Worm (Caenorhabditis elegans) whole organism, early embryonic: Measurements from ENCODE around the gene K09E9.1.

ENCODE experiments used
- F13C5.2 ChIP-seq: sonication (generic microtip); optimal IDR thresholded peaks from 2 replicates; lab custom pipeline; 2017; ENCODE audit warnings: mild to moderate bottlenecking, missing genetic modification characterization, inconsistent platforms, missing compliant biosample characterization
- ama-1 ChIP-seq: fragments of 150-350 bp; optimal IDR thresholded peaks from 2 replicates; lab custom pipeline; 2014
- ceh-13 ChIP-seq: fragments of 200-800 bp; sonication (Bioruptor generic); optimal IDR thresholded peaks from 2 replicates; lab custom pipeline; 2018; ENCODE audit warnings: mild to moderate bottlenecking, missing genetic modification characterization, missing compliant biosample characterization
- ets-7 ChIP-seq: sonication (generic microtip); optimal IDR thresholded peaks from 2 replicates; lab custom pipeline; 2016; ENCODE audit warnings: missing genotype, missing genetic modification characterization, missing compliant biosample characterization
- flt-1 ChIP-seq: fragments of 200-800 bp; sonication (Bioruptor generic); IDR thresholded peaks from 2 replicates; pipeline ENCODE4 v1.3.6; 2022; ENCODE audit warnings: missing genetic modification characterization, missing compliant biosample characterization
- hnd-1 ChIP-seq: sonication (generic microtip); optimal IDR thresholded peaks from 2 replicates; lab custom pipeline; 2016; ENCODE audit warnings: missing genetic modification characterization, missing compliant biosample characterization
- tbx-37 ChIP-seq: fragments of 200-800 bp; sonication (Bioruptor generic); conservative IDR thresholded peaks from 2 replicates; pipeline ENCODE4 v1.3.6; 2022; ENCODE audit warnings: missing genetic modification reagents, missing genetic modification characterization, missing compliant biosample characterization

DNA sequence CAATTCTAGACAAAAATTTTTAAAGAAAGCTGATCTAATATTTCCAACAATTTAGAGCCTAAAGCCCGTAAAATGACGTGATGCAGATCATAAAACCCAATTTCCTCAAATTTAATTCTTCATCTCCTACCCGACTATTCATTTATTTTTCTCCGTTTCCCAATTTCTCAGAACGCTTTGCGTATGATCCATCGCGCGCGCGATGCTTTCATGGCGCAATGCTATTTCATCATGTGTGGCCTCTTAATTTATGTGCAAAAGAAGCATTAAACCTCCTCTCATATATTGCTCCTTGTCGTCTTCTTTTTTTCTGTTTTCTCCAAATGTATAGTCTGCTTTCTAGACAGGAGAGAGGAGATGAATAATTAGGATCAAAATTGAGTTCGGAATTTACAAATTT, 48.4 kb downstream of the K09E9.1 start:
- no peak for TF ChIP-seq ama-1 (lab: Kevin White, UChicago)
- no peak for TF ChIP-seq tbx-37 (GFP tag; lab: Robert Waterston, UW)
- no peak for TF ChIP-seq hnd-1 (tag; lab: Kevin White, UChicago)
- TF ChIP-seq ets-7: no peak
- TF ChIP-seq flt-1 (GFP tag; lab: Robert Waterston, UW): no peak
- TF ChIP-seq ceh-13: no peak
- no peak for TF ChIP-seq F13C5.2 (tag; lab: Kevin White, UChicago)
